Fruit fly (Drosophila melanogaster): Measurements from ENCODE around the gene CG42526.

DNA sequence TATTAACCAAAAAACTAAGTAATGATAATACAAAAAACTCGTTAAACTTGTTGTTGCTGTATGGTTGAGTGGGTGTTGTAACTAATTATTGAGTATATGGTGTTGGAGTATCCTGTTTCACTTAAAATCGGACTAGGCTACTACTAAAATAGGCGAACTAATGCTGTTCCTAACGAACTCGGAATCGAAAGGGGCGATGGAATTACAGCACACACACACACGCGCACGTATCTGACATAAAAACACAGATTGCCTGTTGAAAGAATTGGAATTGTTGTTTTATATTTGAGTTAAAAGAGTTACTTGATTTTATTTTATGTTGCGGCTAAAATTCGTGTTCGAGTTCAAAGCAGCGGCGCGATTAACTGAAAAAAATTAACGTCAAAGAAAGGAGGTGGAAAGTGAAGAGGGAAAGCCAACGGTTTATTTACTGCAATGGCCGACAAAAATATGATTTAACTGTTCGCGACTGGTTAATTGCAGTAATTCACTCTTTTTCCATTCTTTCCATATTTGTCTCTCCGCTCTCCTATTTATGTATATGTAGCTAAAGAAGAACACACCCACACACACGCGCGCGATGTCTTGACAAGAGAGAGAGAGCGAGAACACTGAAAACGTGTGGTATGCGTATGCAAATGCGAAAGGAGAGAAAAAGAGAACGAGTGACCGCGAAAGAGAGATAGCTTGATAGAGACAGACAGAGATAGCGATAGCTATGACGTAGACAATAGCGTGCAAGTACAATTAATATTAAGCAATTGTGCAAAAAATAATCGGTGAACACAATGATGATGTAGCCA, 33.6 kb downstream of the CG42526 start:
- no peak for TF ChIP-seq CG13204 (GFP tag; optimal IDR thresholded peaks at IDR 0.05)
- no peak for TF ChIP-seq CG14655 (GFP tag; optimal IDR thresholded peaks at IDR 0.05)
- peak; percentile 23 for TF ChIP-seq EcR (GFP tag; optimal IDR thresholded peaks at IDR 0.05)
- no peak for TF ChIP-seq Snoo (tag; optimal IDR thresholded peaks at IDR 0.05)
- no peak for TF ChIP-seq CG9948 (tag; optimal IDR thresholded peaks at IDR 0.05)
- no peak for TF ChIP-seq CG8159 (tag; optimal IDR thresholded peaks at IDR 0.05)
- no peak for TF ChIP-seq rn (GFP tag; IDR thresholded peaks at IDR 0.05)
- no peak for TF ChIP-seq CG4496 (GFP tag; IDR thresholded peaks at IDR 0.05)
- no peak for TF ChIP-seq gl (tag; optimal IDR thresholded peaks at IDR 0.05)
- TF ChIP-seq CG10348 (GFP tag; IDR thresholded peaks at IDR 0.05) = no peak
- no peak for TF ChIP-seq D1 (tag; optimal IDR thresholded peaks at IDR 0.05)
- peak; percentile 22; the same call in 1 of the 2 replicates for TF ChIP-seq Ets98B (GFP tag; IDR thresholded peaks at IDR 0.05)
- peak; percentile 21 for TF ChIP-seq Pif1B (GFP tag; optimal IDR thresholded peaks at IDR 0.05)

All from whole organism, pupa.